Fruit fly (Drosophila melanogaster): ENCODE measurements around the gene CSN5.

dm6 chr3R:16431707-16432106 is 38.2 kb upstream of the CSN5 start:
- TF ChIP-seq CTCF (optimal IDR thresholded peaks at IDR 0.05) (peak; percentile 97 to 98), CG8478 (optimal IDR thresholded peaks at IDR 0.05) (no peak)
